Worm (Caenorhabditis elegans): Measurements from ENCODE around the gene nlp-50.

Gene nlp-50

DNA sequence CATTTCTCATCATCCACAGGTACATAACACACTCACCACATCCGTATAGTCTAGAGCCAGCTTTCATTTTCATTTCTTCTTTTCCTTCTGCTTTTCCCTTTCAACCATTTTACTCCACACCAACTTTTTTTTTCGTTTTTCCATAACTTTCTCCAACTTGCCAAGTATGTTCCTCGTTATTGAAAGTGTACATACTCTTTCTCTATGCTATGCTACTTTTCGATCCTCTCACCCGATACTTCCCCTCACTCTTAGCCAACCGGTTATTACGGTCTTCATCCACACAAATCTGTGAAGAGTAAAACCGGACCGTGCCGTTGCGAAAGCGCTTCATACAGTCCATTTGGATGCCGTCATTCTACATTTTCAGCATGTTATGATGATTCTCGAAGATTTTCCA, 27.1 kb downstream of the nlp-50 start, which contains the start of gene T13C2.2:
TSS of gene T13C2.2 (plus strand) at position 301 of the 400 bp plus-strand sequence.
- no peak for TF ChIP-seq unc-62 (GFP tag; optimal IDR thresholded peaks at IDR 0.05)

DNA sequence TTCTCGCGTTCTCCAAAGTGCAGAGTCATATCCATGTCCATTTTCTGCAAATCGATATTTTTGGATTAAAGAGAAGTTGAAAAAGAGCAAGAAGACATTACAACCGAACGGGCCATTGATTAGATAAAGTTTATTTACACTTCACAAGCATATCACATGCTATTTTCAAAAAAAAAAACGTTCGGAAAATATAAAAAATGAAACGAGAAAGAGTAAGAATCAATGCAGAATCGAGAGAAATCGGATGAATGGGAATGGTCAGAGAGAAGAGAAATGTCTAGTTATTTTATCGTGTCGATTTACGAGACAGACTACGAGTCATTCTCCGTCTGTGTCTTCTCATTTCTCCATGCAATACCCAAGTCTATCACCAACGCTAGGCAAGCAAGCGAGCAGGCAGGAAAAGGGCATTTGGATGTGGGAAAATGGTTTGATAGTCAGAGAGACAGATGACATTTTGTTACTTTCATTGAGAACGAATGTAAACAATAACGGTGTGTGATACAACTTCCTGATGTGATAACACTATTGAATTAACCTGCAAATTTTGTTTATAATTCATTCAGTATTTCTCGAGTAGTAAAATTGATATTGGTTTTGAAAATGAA, 35.4 kb downstream of the nlp-50 start, which contains the start of gene F31E8.4:
TSS of gene F31E8.4 (minus strand) at position 51 of the 608 bp plus-strand sequence.
- no peak for TF ChIP-seq unc-62 (GFP tag; optimal IDR thresholded peaks at IDR 0.05)

DNA sequence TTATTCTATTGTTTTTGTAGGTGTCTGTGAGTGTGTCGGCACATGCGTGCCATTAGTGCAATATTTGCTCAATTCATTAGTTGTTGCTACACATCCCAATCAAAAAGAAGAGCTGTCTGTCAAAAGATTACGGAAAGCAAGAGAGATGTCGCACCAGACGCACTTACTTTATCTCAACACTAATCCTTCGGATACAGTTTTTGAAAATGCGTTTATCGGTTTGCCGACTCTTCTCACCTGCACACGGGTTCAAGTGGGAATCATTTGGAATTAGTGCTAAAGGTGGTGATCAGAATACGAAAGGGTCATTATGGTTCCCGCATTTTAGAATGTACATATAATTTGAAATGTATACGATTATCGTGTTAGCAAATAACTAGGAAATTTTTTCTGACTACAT, 36.4 kb downstream of the nlp-50 start:
- TF ChIP-seq unc-62 (GFP tag; optimal IDR thresholded peaks at IDR 0.05): no peak

DNA sequence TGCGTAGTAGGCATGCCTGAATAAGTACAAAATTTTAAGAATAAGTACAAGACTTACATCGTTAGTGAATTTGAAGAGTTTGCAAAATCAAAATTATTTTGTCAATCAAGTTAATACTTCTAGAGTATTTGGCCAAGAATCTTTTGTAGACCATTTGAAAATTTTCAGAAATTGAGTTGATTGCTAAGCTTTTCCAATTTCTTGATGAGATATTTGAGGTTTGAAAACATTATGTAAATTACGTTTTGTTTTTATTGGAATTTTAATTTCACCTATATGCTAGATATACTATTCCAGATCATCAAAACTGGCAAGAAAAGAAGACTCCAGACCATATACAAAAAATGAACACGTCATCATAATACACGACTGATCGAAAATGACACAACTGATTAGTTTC, 38.2 kb downstream of the nlp-50 start, which contains the start of gene tab-1:
TSS of gene tab-1 (plus strand) at position 301 of the 400 bp plus-strand sequence.
- no peak for TF ChIP-seq unc-62 (GFP tag; optimal IDR thresholded peaks at IDR 0.05)

DNA sequence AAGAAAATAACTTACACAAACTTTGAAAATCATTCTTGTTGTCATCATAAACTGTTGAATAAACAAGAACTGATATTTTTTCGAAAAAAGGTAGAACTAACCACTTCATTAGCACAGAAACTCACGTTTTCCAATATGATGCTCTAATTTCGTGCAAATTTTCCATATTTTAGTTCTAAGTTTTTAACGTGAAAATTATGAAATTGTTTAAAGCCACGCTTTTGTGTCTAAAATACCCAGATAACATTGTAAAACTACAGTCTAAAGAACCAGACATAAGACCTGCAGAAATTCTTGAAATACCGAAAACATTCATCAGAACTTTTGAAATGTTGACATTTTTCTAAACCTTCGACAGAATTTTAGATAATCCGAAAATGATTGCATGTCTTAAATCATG, 42.3 kb downstream of the nlp-50 start, which contains the start of gene F31E8.5:
TSS of gene F31E8.5 (minus strand) at position 101 of the 400 bp plus-strand sequence.
- TF ChIP-seq unc-62 (GFP tag; optimal IDR thresholded peaks at IDR 0.05): no peak

DNA sequence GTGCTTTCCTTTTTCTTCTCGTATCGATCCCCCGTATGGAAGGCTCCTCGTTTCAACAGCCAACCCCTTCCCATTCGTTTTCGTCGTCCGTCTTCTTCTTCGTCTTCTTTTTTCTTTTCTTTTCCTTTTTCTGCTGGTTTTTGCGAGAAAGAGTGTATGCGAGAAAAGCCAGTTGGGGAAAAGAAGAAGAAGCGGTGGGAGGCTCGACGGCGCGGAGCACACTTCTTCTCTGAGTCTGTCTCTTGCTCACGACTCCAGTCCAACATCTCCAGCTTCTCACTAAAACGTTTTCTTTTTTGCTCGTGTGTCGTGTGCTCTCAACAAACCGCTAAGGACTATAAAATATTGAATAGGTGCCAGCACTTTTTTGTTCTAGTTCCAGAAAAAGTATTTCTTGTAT, 43.7 kb downstream of the nlp-50 start:
- no peak for TF ChIP-seq unc-62 (GFP tag; optimal IDR thresholded peaks at IDR 0.05)

DNA sequence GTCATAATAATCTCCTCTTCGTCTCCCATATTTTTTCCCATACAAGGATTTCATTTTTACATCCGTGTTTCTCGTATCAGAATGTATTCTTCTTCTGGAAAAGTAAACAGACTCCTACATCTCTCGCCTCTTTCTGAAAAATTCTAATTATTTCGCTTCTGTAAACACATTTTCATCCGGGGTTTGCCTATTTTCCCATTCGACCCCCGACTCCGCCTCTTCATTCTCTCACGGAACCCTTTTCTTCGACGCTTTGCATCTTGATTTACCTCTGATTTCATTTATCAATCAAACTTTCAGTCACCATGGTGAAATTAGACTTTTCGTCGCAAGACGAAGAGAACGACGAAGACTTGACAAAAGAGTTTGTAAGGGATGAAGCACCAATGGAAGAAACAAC, 45.8 kb downstream of the nlp-50 start, which contains the start of gene snt-1:
TSS of gene snt-1 (plus strand) at position 301 of the 400 bp plus-strand sequence.
- TF ChIP-seq unc-62 (GFP tag; optimal IDR thresholded peaks at IDR 0.05): no peak

DNA sequence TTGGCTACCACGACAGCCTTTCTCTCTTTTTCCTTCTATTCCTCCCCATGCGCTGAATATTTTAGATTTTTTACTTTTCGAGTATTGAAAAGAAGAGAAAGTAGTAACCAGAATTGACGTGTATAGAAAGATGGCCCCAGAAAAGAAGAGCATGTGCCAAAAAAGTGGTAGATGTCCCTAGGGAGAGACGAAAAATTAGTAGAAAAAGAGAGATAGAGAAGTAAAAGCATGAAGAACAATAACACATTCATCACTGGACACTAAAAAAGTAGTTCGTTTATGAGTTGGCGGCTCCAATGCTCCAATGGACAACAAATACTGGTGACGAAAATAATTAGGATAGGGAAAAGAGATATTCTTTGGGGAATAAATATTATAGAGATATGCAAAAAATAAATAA, 47.7 kb downstream of the nlp-50 start:
- no peak for TF ChIP-seq unc-62 (GFP tag; optimal IDR thresholded peaks at IDR 0.05)

Measured in whole organism, dauer.